Fruit fly (Drosophila melanogaster) whole organism, embryonic: ENCODE results near the gene CG15449.

Experiments
- Ada2b ChIP-seq: fragments of 200-800 bp; sonication (Bioruptor generic); IDR thresholded peaks from 2 replicates; pipeline ENCODE4 v1.3.6; 2022; ENCODE audit warnings: missing biosample characterization, missing genetic modification characterization
- B-H2 ChIP-seq: fragments of 200-800 bp; sonication (Bioruptor generic); optimal IDR thresholded peaks from 2 replicates; lab custom pipeline; 2018; ENCODE audit warnings: missing biosample characterization, mild to moderate bottlenecking, missing genetic modification characterization
- Bteb2 ChIP-seq: fragments of 200-800 bp; sonication (Bioruptor generic); optimal IDR thresholded peaks from 2 replicates; lab custom pipeline; 2016; ENCODE audit warnings: missing biosample characterization, missing genetic modification characterization
- CG10959 ChIP-seq: fragments of 200-800 bp; sonication (Bioruptor generic); IDR thresholded peaks from 2 replicates; pipeline ENCODE4 v1.3.6; 2022; ENCODE audit warnings: missing biosample characterization, missing genetic modification characterization
- CG11695 ChIP-seq: fragments of 200-800 bp; sonication (Bioruptor generic); IDR thresholded peaks from 3 replicates; pipeline ENCODE4 v1.3.6; 2022; ENCODE audit warnings: missing biosample characterization, missing genetic modification characterization
- CG12769 ChIP-seq: fragments of 200-800 bp; sonication (Bioruptor generic); optimal IDR thresholded peaks from 2 replicates; lab custom pipeline; 2019; ENCODE audit warnings: missing biosample characterization, mild to moderate bottlenecking, missing genetic modification characterization, moderate library complexity
- CG14441 ChIP-seq: fragments of 200-800 bp; sonication (Bioruptor generic); IDR thresholded peaks from 2 replicates; pipeline ENCODE4 v1.3.6; 2022; ENCODE audit warnings: missing biosample characterization, missing genetic modification characterization
- CG16815 ChIP-seq: fragments of 200-800 bp; sonication (Bioruptor generic); optimal IDR thresholded peaks from 3 replicates; lab custom pipeline; 2017; ENCODE audit warnings: missing biosample characterization, mild to moderate bottlenecking, missing genetic modification characterization
- CG17328 ChIP-seq: fragments of 200-800 bp; sonication (Bioruptor generic); IDR thresholded peaks from 2 replicates; pipeline ENCODE4 v1.3.6; 2022; ENCODE audit warnings: missing biosample characterization, missing genetic modification characterization
- CG18599 ChIP-seq: fragments of 200-800 bp; sonication (Bioruptor generic); optimal IDR thresholded peaks from 3 replicates; lab custom pipeline; 2017; ENCODE audit warnings: missing biosample characterization, missing genetic modification characterization, mild to moderate bottlenecking, moderate library complexity, missing genetic modification reagents
- CG2116 ChIP-seq: fragments of 200-800 bp; sonication (Bioruptor generic); optimal IDR thresholded peaks from 3 replicates; lab custom pipeline; 2018; ENCODE audit warnings: missing biosample characterization, mild to moderate bottlenecking, missing genetic modification characterization
- CG2120 ChIP-seq: fragments of 200-800 bp; sonication (Bioruptor generic); optimal IDR thresholded peaks from 3 replicates; lab custom pipeline; 2016; ENCODE audit warnings: missing biosample characterization, missing genetic modification characterization
- CG2199 ChIP-seq: fragments of 200-800 bp; sonication (Bioruptor generic); IDR thresholded peaks from 3 replicates; pipeline ENCODE4 v1.3.6; 2022; ENCODE audit warnings: missing biosample characterization, missing genetic modification characterization
- CG30431 ChIP-seq: fragments of 200-800 bp; sonication (Bioruptor generic); optimal IDR thresholded peaks from 2 replicates; lab custom pipeline; 2017; ENCODE audit warnings: missing biosample characterization, missing genetic modification characterization
- CG31365 ChIP-seq: fragments of 200-800 bp; sonication (Bioruptor generic); optimal IDR thresholded peaks from 2 replicates; lab custom pipeline; 2018; ENCODE audit warnings: missing biosample characterization, mild to moderate bottlenecking, missing genetic modification characterization
- CG3163 ChIP-seq: fragments of 200-800 bp; sonication (Bioruptor generic); optimal IDR thresholded peaks from 3 replicates; lab custom pipeline; 2016; ENCODE audit warnings: missing biosample characterization, missing genetic modification characterization
- CG6854 ChIP-seq: fragments of 200-800 bp; sonication (Bioruptor generic); optimal IDR thresholded peaks from 3 replicates; lab custom pipeline; 2017; ENCODE audit warnings: missing biosample characterization, mild to moderate bottlenecking, missing genetic modification characterization
- CG8281 ChIP-seq: fragments of 200-800 bp; sonication (Bioruptor generic); optimal IDR thresholded peaks from 2 replicates; lab custom pipeline; 2018; ENCODE audit warnings: missing biosample characterization, mild to moderate bottlenecking, missing genetic modification characterization, moderate library complexity
- CG8765 ChIP-seq: fragments of 200-800 bp; sonication (Bioruptor generic); IDR thresholded peaks from 2 replicates; pipeline ENCODE4 v1.3.6; 2022; ENCODE audit warnings: missing biosample characterization, missing genetic modification characterization
- CrebB ChIP-seq: fragments of 200-800 bp; sonication (Bioruptor generic); optimal IDR thresholded peaks from 3 replicates; lab custom pipeline; 2018; ENCODE audit warnings: missing biosample characterization, mild to moderate bottlenecking, missing genetic modification characterization
- Dip3 ChIP-seq: fragments of 200-800 bp; sonication (Bioruptor generic); optimal IDR thresholded peaks from 3 replicates; lab custom pipeline; 2016; ENCODE audit warnings: missing biosample characterization, missing genetic modification characterization
- Lim3 ChIP-seq: fragments of 200-800 bp; sonication (Bioruptor generic); IDR thresholded peaks from 2 replicates; pipeline ENCODE4 v1.3.6; 2022; ENCODE audit warnings: missing biosample characterization, missing genetic modification characterization
- Max ChIP-seq: fragments of 200-800 bp; sonication (Bioruptor generic); optimal IDR thresholded peaks from 2 replicates; lab custom pipeline; 2016; ENCODE audit warnings: missing biosample characterization, mild to moderate bottlenecking, missing genetic modification characterization
- NC2α ChIP-seq: fragments of 200-800 bp; sonication (Bioruptor generic); optimal IDR thresholded peaks from 2 replicates; lab custom pipeline; 2016; ENCODE audit warnings: missing biosample characterization, missing genetic modification characterization
- Neu2 ChIP-seq: fragments of 200-800 bp; sonication (Bioruptor generic); optimal IDR thresholded peaks from 3 replicates; lab custom pipeline; 2016; ENCODE audit warnings: missing biosample characterization, missing genetic modification characterization, borderline replicate concordance
- Tbp ChIP-seq: fragments of >200 bp; optimal IDR thresholded peaks from 2 replicates; lab custom pipeline; 2018; ENCODE audit warnings: missing biosample characterization, missing genetic modification characterization
- Trl ChIP-seq, 3 experiments: fragments of >200 bp in 2 of 3; fragments of 200-800 bp in 1 of 3; sonication (Bioruptor generic) in 1 of 3; optimal IDR thresholded peaks; 2 replicates in 1 of 3; 3 replicates in 2 of 3; lab custom pipeline; 2016 to 2017; ENCODE audit warnings: missing biosample characterization in 1 of 3, missing genetic modification characterization in 1 of 3
- aop ChIP-seq: fragments of 200-800 bp; sonication (Bioruptor generic); IDR thresholded peaks from 2 replicates; pipeline ENCODE4 v1.3.6; 2022; ENCODE audit warnings: missing biosample characterization, missing genetic modification characterization
- ap ChIP-seq: fragments of 200-800 bp; sonication (Bioruptor generic); IDR thresholded peaks from 2 replicates; pipeline ENCODE4 v1.3.6; 2022; ENCODE audit warnings: missing biosample characterization, missing genetic modification characterization
- ara ChIP-seq: fragments of 200-800 bp; sonication (Bioruptor generic); IDR thresholded peaks from 2 replicates; pipeline ENCODE4 v1.3.6; 2022; ENCODE audit warnings: missing biosample characterization, missing genetic modification characterization
- btn ChIP-seq: fragments of 200-800 bp; sonication (Bioruptor generic); optimal IDR thresholded peaks from 2 replicates; lab custom pipeline; 2016; ENCODE audit warnings: missing biosample characterization, missing genetic modification characterization
- chif ChIP-seq, 2 experiments: fragments of 200-800 bp; sonication (Bioruptor generic); optimal IDR thresholded peaks; 3 replicates each; lab custom pipeline; 2016; ENCODE audit warnings: missing biosample characterization in 2 of 2, missing genetic modification characterization in 2 of 2
- chm ChIP-seq: fragments of 200-800 bp; sonication (Bioruptor generic); IDR thresholded peaks from 2 replicates; pipeline ENCODE4 v1.3.6; 2022; ENCODE audit warnings: missing biosample characterization, missing genetic modification characterization
- ci ChIP-seq: fragments of 200-800 bp; sonication (Bioruptor generic); IDR thresholded peaks from 3 replicates; pipeline ENCODE4 v1.3.6; 2022; ENCODE audit warnings: missing biosample characterization, missing genetic modification characterization
- crp ChIP-seq, 2 experiments: fragments of 200-800 bp; sonication (Bioruptor generic); optimal IDR thresholded peaks; 2 replicates in 1 of 2; 3 replicates in 1 of 2; lab custom pipeline; 2017; ENCODE audit warnings: missing biosample characterization in 2 of 2, missing genetic modification characterization in 2 of 2, mild to moderate bottlenecking in 1 of 2, moderate library complexity in 1 of 2
- cwo ChIP-seq: fragments of 200-800 bp; sonication (Bioruptor generic); optimal IDR thresholded peaks from 3 replicates; lab custom pipeline; 2017; ENCODE audit warnings: missing biosample characterization, missing genetic modification characterization, mild to moderate bottlenecking, moderate library complexity, missing genetic modification reagents
- da ChIP-seq: fragments of 200-800 bp; sonication (Bioruptor generic); optimal IDR thresholded peaks from 2 replicates; lab custom pipeline; 2016; ENCODE audit warnings: missing biosample characterization, missing genetic modification characterization
- esg ChIP-seq: fragments of 200-800 bp; sonication (Bioruptor generic); conservative IDR thresholded peaks from 2 replicates; pipeline ENCODE4 v1.3.6; 2022; ENCODE audit warnings: missing biosample characterization, missing genetic modification characterization
- fd3F ChIP-seq: fragments of 200-800 bp; sonication (Bioruptor generic); optimal IDR thresholded peaks from 2 replicates; lab custom pipeline; 2018; ENCODE audit warnings: missing biosample characterization, mild to moderate bottlenecking, missing genetic modification characterization, moderate library complexity
- fd96Cb ChIP-seq: fragments of 200-800 bp; sonication (Bioruptor generic); optimal IDR thresholded peaks from 2 replicates; lab custom pipeline; 2018; ENCODE audit warnings: missing biosample characterization, mild to moderate bottlenecking, missing genetic modification characterization, moderate library complexity
- gsb-n ChIP-seq: fragments of 200-800 bp; sonication (Bioruptor generic); optimal IDR thresholded peaks from 3 replicates; lab custom pipeline; 2018; ENCODE audit warnings: missing biosample characterization, mild to moderate bottlenecking, missing genetic modification characterization
- insv ChIP-seq, 2 experiments: fragments of 200-800 bp; sonication (Bioruptor generic); optimal IDR thresholded peaks; 3 replicates each; lab custom pipeline; 2016 to 2018; ENCODE audit warnings: missing biosample characterization in 2 of 2, missing genetic modification characterization in 2 of 2
- knrl ChIP-seq: fragments of 200-800 bp; sonication (Bioruptor generic); IDR thresholded peaks from 3 replicates; pipeline ENCODE4 v1.3.6; 2022; ENCODE audit warnings: missing biosample characterization, missing genetic modification characterization; ENCODE audit not compliant: partially characterized antibody
- lab ChIP-seq: fragments of 200-800 bp; sonication (Bioruptor generic); optimal IDR thresholded peaks from 3 replicates; lab custom pipeline; 2017; ENCODE audit warnings: missing biosample characterization, missing genetic modification characterization, mild to moderate bottlenecking, moderate library complexity, missing genetic modification reagents
- nau ChIP-seq: fragments of 200-800 bp; sonication (Bioruptor generic); optimal IDR thresholded peaks from 3 replicates; lab custom pipeline; 2017; ENCODE audit warnings: missing biosample characterization, mild to moderate bottlenecking, missing genetic modification characterization, missing genetic modification reagents
- pho ChIP-seq: fragments of 200-800 bp; sonication (Bioruptor generic); optimal IDR thresholded peaks from 2 replicates; lab custom pipeline; 2016; ENCODE audit warnings: missing biosample characterization, missing genetic modification characterization
- repo ChIP-seq: fragments of 200-800 bp; sonication (Bioruptor generic); optimal IDR thresholded peaks from 2 replicates; lab custom pipeline; 2016; ENCODE audit warnings: missing biosample characterization, missing genetic modification characterization
- stc ChIP-seq: fragments of 200-800 bp; sonication (Bioruptor generic); IDR thresholded peaks from 2 replicates; pipeline ENCODE4 v1.3.6; 2022; ENCODE audit warnings: missing biosample characterization, missing genetic modification characterization
- stwl ChIP-seq: fragments of 200-800 bp; sonication (Bioruptor generic); optimal IDR thresholded peaks from 3 replicates; lab custom pipeline; 2018; ENCODE audit warnings: missing biosample characterization, mild to moderate bottlenecking, missing genetic modification characterization, moderate library complexity

CG15449 gene

dm6 chrX:21053849-21054581, 13.6 kb upstream of the CG15449 start, which contains the start of the genes Stt3A and bves (continued):
- peak; percentile 98 for TF ChIP-seq CG6854 (GFP tag; lab: Kevin White, UChicago)
- peak; percentile 99 for TF ChIP-seq gsb-n
- peak; percentile 98 for TF ChIP-seq pho
- peak; percentile 97 for TF ChIP-seq CG14441 (GFP tag; lab: Robert Waterston, UW)
- peak; percentile 99 for TF ChIP-seq CG2120 (GFP tag; lab: Kevin White, UChicago)
- peak; percentile 92 for TF ChIP-seq Neu2 (GFP tag; lab: Kevin White, UChicago)
- peak; percentile 97 for TF ChIP-seq CG30431 (GFP tag; lab: Kevin White, UChicago)
- TF ChIP-seq stc (GFP tag; lab: Robert Waterston, UW): peak; percentile 97
- TF ChIP-seq repo (GFP tag; lab: Kevin White, UChicago): peak; percentile 98
- TF ChIP-seq da (GFP tag; lab: Kevin White, UChicago): peak; percentile 95
- peak; percentile 98 for TF ChIP-seq CG11695 (GFP tag; lab: Robert Waterston, UW)
- peak; percentile 90 for TF ChIP-seq CG8281 (tag; lab: Kevin White, UChicago)
- TF ChIP-seq Ada2b: peak; percentile 97
- TF ChIP-seq NC2α: peak; percentile 97
- TF ChIP-seq CG8765: peak; percentile 95
- peak; percentile 81 to 98 for TF ChIP-seq Trl (optimal IDR thresholded peaks at IDR 0.05; lab: Kevin White, UChicago)
- TF ChIP-seq Trl (GFP tag; optimal IDR thresholded peaks at IDR 0.05; lab: Kevin White, UChicago): peak; percentile 99
- peak; percentile 97 for TF ChIP-seq btn (GFP tag; lab: Kevin White, UChicago)
- peak; percentile 99 for TF ChIP-seq CG17328 (GFP tag; lab: Robert Waterston, UW)
- no peak for TF ChIP-seq Tbp (GFP tag; lab: Kevin White, UChicago)
- peak; percentile 97 for TF ChIP-seq CG12769 (tag; lab: Kevin White, UChicago)
- TF ChIP-seq cwo (GFP tag; lab: Kevin White, UChicago): peak; percentile 97
- TF ChIP-seq fd3F (GFP tag; lab: Kevin White, UChicago): peak; percentile 95
- no peak for TF ChIP-seq aop (GFP tag; lab: Robert Waterston, UW)
- TF ChIP-seq Max: peak; percentile 97
- TF ChIP-seq knrl: peak; percentile 64; the same call in 2 of the 3 replicates
- TF ChIP-seq Bteb2 (GFP tag; lab: Kevin White, UChicago): peak; percentile 98
- TF ChIP-seq insv (GFP tag; optimal IDR thresholded peaks at IDR 0.05; lab: Kevin White, UChicago): peak; percentile 77 to 79
- peak; percentile 40 to 80 for TF ChIP-seq crp (GFP tag; optimal IDR thresholded peaks at IDR 0.05; lab: Kevin White, UChicago)
- TF ChIP-seq B-H2 (GFP tag; lab: Kevin White, UChicago): peak; percentile 96
- TF ChIP-seq CG18599 (GFP tag; lab: Kevin White, UChicago): peak; percentile 99
- peak; percentile 97 for TF ChIP-seq ap
- peak; percentile 99 for TF ChIP-seq chif (GFP tag; optimal IDR thresholded peaks at IDR 0.05; lab: Kevin White, UChicago)
- TF ChIP-seq Dip3 (GFP tag; lab: Kevin White, UChicago): peak; percentile 97
- TF ChIP-seq nau (GFP tag; lab: Kevin White, UChicago): peak; percentile 98
- TF ChIP-seq CrebB (tag; lab: Kevin White, UChicago): peak; percentile 99
- TF ChIP-seq CG10959 (GFP tag; lab: Robert Waterston, UW): peak; percentile 96
- TF ChIP-seq esg (GFP tag; lab: Robert Waterston, UW): peak; percentile 96
- peak; percentile 92 for TF ChIP-seq CG31365 (tag; lab: Kevin White, UChicago)
- TF ChIP-seq CG16815 (GFP tag; lab: Kevin White, UChicago): peak; percentile 97
- TF ChIP-seq stwl (tag; lab: Kevin White, UChicago): peak; percentile 65
- peak; percentile 82 for TF ChIP-seq CG2116 (GFP tag; lab: Kevin White, UChicago)
- peak; percentile 96 for TF ChIP-seq CG2199 (GFP tag; lab: Robert Waterston, UW)
- peak; percentile 99 for TF ChIP-seq chm (GFP tag; lab: Robert Waterston, UW)
- TF ChIP-seq Lim3 (GFP tag; lab: Robert Waterston, UW): peak; percentile 79
- TF ChIP-seq ara: peak; percentile 99
- peak; percentile 97 for TF ChIP-seq fd96Cb (tag; lab: Kevin White, UChicago)
- peak; percentile 99 for TF ChIP-seq lab
- TF ChIP-seq ci (GFP tag; lab: Robert Waterston, UW): peak; percentile 99
- TF ChIP-seq CG3163 (GFP tag; lab: Kevin White, UChicago): peak; percentile 92
